Worm (Caenorhabditis elegans): ENCODE data around the gene F53F4.16.
A peak's percentile ranks its signal among the peaks of the same experiment; 100 is the strongest.

F53F4.16 gene

ce11 chrV:13657291-13657690 lies 35.7 kb upstream of the F53F4.16 start (continued):
- TF ChIP-seq rcor-1 (GFP tag; IDR thresholded peaks at IDR 0.05), result peak; percentile 14; the same call in 1 of the 2 replicates
- TF ChIP-seq madf-10 (tag; optimal IDR thresholded peaks at IDR 0.05), result peak; percentile 57
- no peak for TF ChIP-seq hlh-26 (GFP tag; conservative IDR thresholded peaks at IDR 0.05)
- TF ChIP-seq let-526 (GFP tag; IDR thresholded peaks at IDR 0.05), result peak; percentile 42; the same call in 1 of the 2 replicates
- no peak for TF ChIP-seq F37B4.10 (GFP tag; IDR thresholded peaks at IDR 0.05)
- no peak for TF ChIP-seq athp-1 (tag; optimal IDR thresholded peaks at IDR 0.05)
- peak; percentile 73 for TF ChIP-seq nhr-80 (tag; optimal IDR thresholded peaks at IDR 0.05)
- no peak for TF ChIP-seq B0019.2 (GFP tag; conservative IDR thresholded peaks at IDR 0.05)
- TF ChIP-seq aptf-2 (GFP tag; conservative IDR thresholded peaks at IDR 0.05), result no peak
- no peak for TF ChIP-seq ets-4 (GFP tag; optimal IDR thresholded peaks at IDR 0.05)
- peak; percentile 55; the same call in 1 of the 2 replicates for TF ChIP-seq nfyb-1 (GFP tag; IDR thresholded peaks at IDR 0.05)
- peak; percentile 28; the same call in 1 of the 2 replicates for TF ChIP-seq hmg-1.2 (GFP tag; IDR thresholded peaks at IDR 0.05)
- TF ChIP-seq snpc-1.1 (tag; optimal IDR thresholded peaks at IDR 0.05; ENCODE audit: insufficient read depth), result no peak
- peak; percentile 44 for TF ChIP-seq lin-54 (GFP tag; optimal IDR thresholded peaks at IDR 0.05)
- no peak for TF ChIP-seq ceh-27 (GFP tag; optimal IDR thresholded peaks at IDR 0.05)
- no peak; the same call in 1 of the 2 replicates for TF ChIP-seq Y56A3A.18 (GFP tag; IDR thresholded peaks at IDR 0.05)
- TF ChIP-seq zfh-2 (GFP tag; conservative IDR thresholded peaks at IDR 0.05), result no peak
- TF ChIP-seq mel-28 (tag; optimal IDR thresholded peaks at IDR 0.05; ENCODE audit: borderline replicate concordance), result no peak
- TF ChIP-seq ceh-91 (GFP tag; IDR thresholded peaks at IDR 0.05), result no peak
- TF ChIP-seq snpc-4 (GFP tag; optimal IDR thresholded peaks at IDR 0.05), result no peak
- TF ChIP-seq snpc-4 (tag; optimal IDR thresholded peaks at IDR 0.05), result peak in 1 of 4 experiments; percentile 20
- TF ChIP-seq K11D2.4 (GFP tag; IDR thresholded peaks at IDR 0.05), result peak; percentile 66; the same call in 1 of the 2 replicates
- no peak for TF ChIP-seq hrde-1 (tag; optimal IDR thresholded peaks at IDR 0.05; ENCODE audit: borderline replicate concordance)
- TF ChIP-seq snpc-3.4 (tag; optimal IDR thresholded peaks at IDR 0.05), result peak; percentile 7
- no peak for TF ChIP-seq bed-1 (GFP tag; IDR thresholded peaks at IDR 0.05)
- peak; percentile 35 for TF ChIP-seq nhr-90 (tag; optimal IDR thresholded peaks at IDR 0.05)
- TF ChIP-seq Y79H2A.3 (GFP tag; conservative IDR thresholded peaks at IDR 0.05), result no peak
- peak; percentile 5 for TF ChIP-seq gei-17 (GFP tag; optimal IDR thresholded peaks at IDR 0.05)
- no peak for TF ChIP-seq C17E4.6 (GFP tag; IDR thresholded peaks at IDR 0.05)
- TF ChIP-seq atf-7 (tag; optimal IDR thresholded peaks at IDR 0.05), result peak; percentile 62
- peak in 1 of 3 experiments; percentile 33 for TF ChIP-seq lin-35 (GFP tag; optimal IDR thresholded peaks at IDR 0.05)
- TF ChIP-seq lsy-27 (tag; optimal IDR thresholded peaks at IDR 0.05; ENCODE audit: borderline replicate concordance, insufficient read depth), result no peak
- 0 out of 2 replicates have a peak, but pooled peaks have one; percentile 55 for TF ChIP-seq pbrm-1 (GFP tag; IDR thresholded peaks at IDR 0.05)
- peak; percentile 51 for TF ChIP-seq F23B12.7 (tag; optimal IDR thresholded peaks at IDR 0.05; ENCODE audit: insufficient read depth)

- TF ChIP-seq Y53G8AR.9 (GFP tag; conservative IDR thresholded peaks at IDR 0.05), result peak; percentile 60; the same call in 1 of the 2 replicates
- no peak for TF ChIP-seq egrh-3 (GFP tag; IDR thresholded peaks at IDR 0.05)
- no peak for TF ChIP-seq Y79H2A.3 (GFP tag; conservative IDR thresholded peaks at IDR 0.05)
- no peak for TF ChIP-seq B0035.1 (tag; optimal IDR thresholded peaks at IDR 0.05)
- 0 out of 2 replicates have a peak, but pooled peaks have one; percentile 11 for TF ChIP-seq nfya-2 (GFP tag; IDR thresholded peaks at IDR 0.05)
- TF ChIP-seq sea-2 (GFP tag; IDR thresholded peaks at IDR 0.05), result no peak
- TF ChIP-seq madf-10 (tag; optimal IDR thresholded peaks at IDR 0.05), result peak; percentile 47
- TF ChIP-seq lin-35 (GFP tag; optimal IDR thresholded peaks at IDR 0.05), result no peak
- no peak for TF ChIP-seq lsl-1 (GFP tag; optimal IDR thresholded peaks at IDR 0.05)
- peak; percentile 62; the same call in 1 of the 2 replicates for TF ChIP-seq B0336.3 (GFP tag; IDR thresholded peaks at IDR 0.05)
- TF ChIP-seq ztf-28 (GFP tag; IDR thresholded peaks at IDR 0.05), result no peak
- peak; percentile 29 for TF ChIP-seq die-1 (tag; optimal IDR thresholded peaks at IDR 0.05)
- TF ChIP-seq nhr-27 (tag; optimal IDR thresholded peaks at IDR 0.05), result no peak
- TF ChIP-seq F10E7.11 (tag; optimal IDR thresholded peaks at IDR 0.05), result peak; percentile 6
- TF ChIP-seq B0019.2 (GFP tag; conservative IDR thresholded peaks at IDR 0.05), result no peak
- no peak for TF ChIP-seq rcor-1 (GFP tag; IDR thresholded peaks at IDR 0.05)
Measured at ce11 chrV:13656346-13657254, 35.0 kb upstream of the F53F4.16 start.

Data from whole organism, young adult.